Worm (Caenorhabditis elegans): Measurements from ENCODE around the gene ZC395.5.

- TF ChIP-seq B0310.2 (tag; optimal IDR thresholded peaks at IDR 0.05) (no peak), ceh-36 (tag; optimal IDR thresholded peaks at IDR 0.05) (no peak), hmg-4 (GFP tag; optimal IDR thresholded peaks at IDR 0.05) (peak; percentile 14), hmbx-1 (tag; optimal IDR thresholded peaks at IDR 0.05) (no peak), ama-1 (optimal IDR thresholded peaks at IDR 0.05) (no peak), ceh-13 (GFP tag; optimal IDR thresholded peaks at IDR 0.05) (no peak)
Measured at ce11 chrIII:5227831-5228467, 39.7 kb upstream of the ZC395.5 start, which contains the start of the genes C34E10.12, C34E10.10 and atp-2.

All from whole organism, early embryonic.